Fruit fly (Drosophila melanogaster) whole organism, wandering third instar larva: ENCODE data around the gene CG9498.

Experiments
- Abd-B ChIP-seq: fragments of >200 bp; optimal IDR thresholded peaks from 2 replicates; lab custom pipeline; 2017; ENCODE audit warnings: missing biosample characterization, missing genetic modification characterization
- CG9705 ChIP-seq: fragments of 200-800 bp; sonication (Bioruptor generic); optimal IDR thresholded peaks from 2 replicates; lab custom pipeline; 2018; ENCODE audit warnings: missing biosample characterization, mild to moderate bottlenecking, missing genetic modification characterization
- CrebA ChIP-seq: fragments of 200-800 bp; sonication (Bioruptor generic); optimal IDR thresholded peaks from 2 replicates; lab custom pipeline; 2016; ENCODE audit warnings: missing biosample characterization, mild to moderate bottlenecking, missing genetic modification characterization, borderline replicate concordance
- Dif ChIP-seq: fragments of 200-275, 200-300 bp; sonication (Bioruptor generic); optimal IDR thresholded peaks from 2 replicates; lab custom pipeline; 2018; ENCODE audit warnings: missing biosample characterization, missing genetic modification characterization; ENCODE audit not compliant: partially characterized antibody
- HLH106 ChIP-seq: fragments of 200-800 bp; optimal IDR thresholded peaks from 3 replicates; lab custom pipeline; 2019; ENCODE audit warnings: missing biosample characterization, mild to moderate bottlenecking, missing genetic modification characterization, moderate library complexity
- Hnf4 ChIP-seq: fragments of 200-800 bp; sonication (Bioruptor generic); optimal IDR thresholded peaks from 2 replicates; lab custom pipeline; 2016; ENCODE audit warnings: missing biosample characterization, mild to moderate bottlenecking, missing genetic modification characterization
- Hr78 ChIP-seq: fragments of >200 bp; optimal IDR thresholded peaks from 2 replicates; lab custom pipeline; 2017; ENCODE audit warnings: missing biosample characterization, missing genetic modification characterization
- Hr83 ChIP-seq: fragments of 200-300 bp; sonication (Bioruptor generic); optimal IDR thresholded peaks from 2 replicates; lab custom pipeline; 2016; ENCODE audit warnings: missing biosample characterization, mild to moderate bottlenecking, missing genetic modification characterization, moderate library complexity; ENCODE audit not compliant: poor library complexity, severe bottlenecking
- Mio ChIP-seq: sonication (Bioruptor generic); optimal IDR thresholded peaks from 2 replicates; lab custom pipeline; 2016; ENCODE audit warnings: missing biosample characterization, missing genetic modification characterization
- OdsH ChIP-seq: fragments of 200-800 bp; sonication (Bioruptor generic); optimal IDR thresholded peaks from 2 replicates; lab custom pipeline; 2016; ENCODE audit warnings: missing biosample characterization, mild to moderate bottlenecking, missing genetic modification characterization
- Rel ChIP-seq, 2 experiments: fragments of 200-800 bp; sonication (Bioruptor generic) in 1 of 2; optimal IDR thresholded peaks; 2 replicates in 1 of 2; 3 replicates in 1 of 2; lab custom pipeline; 2016 to 2019; ENCODE audit warnings: mild to moderate bottlenecking in 2 of 2, missing biosample characterization in 2 of 2, missing genetic modification characterization in 2 of 2, moderate library complexity in 1 of 2
- Sp1 ChIP-seq: fragments of 200-800 bp; sonication (Bioruptor generic); optimal IDR thresholded peaks from 3 replicates; lab custom pipeline; 2019; ENCODE audit warnings: missing biosample characterization, mild to moderate bottlenecking, missing genetic modification characterization, moderate library complexity
- Vsx2 ChIP-seq: fragments of 200-300, 225-300 bp; sonication (Bioruptor generic); optimal IDR thresholded peaks from 2 replicates; lab custom pipeline; 2018; ENCODE audit warnings: missing biosample characterization, missing genetic modification characterization; ENCODE audit not compliant: partially characterized antibody
- brk ChIP-seq: fragments of 200-800 bp; sonication (Bioruptor generic); optimal IDR thresholded peaks from 2 replicates; lab custom pipeline; 2016; ENCODE audit warnings: missing biosample characterization, mild to moderate bottlenecking, missing genetic modification characterization
- dl ChIP-seq, 2 experiments: fragments of 175-275, 200-275 bp in 1 of 2; fragments of 200-275 bp in 1 of 2; sonication (Bioruptor generic); optimal IDR thresholded peaks; lab custom pipeline; 2018; ENCODE audit warnings: mild to moderate bottlenecking in 2 of 2, missing biosample characterization in 2 of 2, missing genetic modification characterization in 2 of 2, moderate library complexity in 2 of 2; ENCODE audit not compliant: partially characterized antibody in 2 of 2, insufficient read depth in 1 of 2
- dmrt93B ChIP-seq: fragments of 200-800 bp; sonication (Bioruptor generic); optimal IDR thresholded peaks from 2 replicates; lab custom pipeline; 2018; ENCODE audit warnings: missing biosample characterization, mild to moderate bottlenecking, missing genetic modification characterization
- ey ChIP-seq: fragments of 200-800 bp; sonication (Bioruptor generic); optimal IDR thresholded peaks from 2 replicates; lab custom pipeline; 2016; ENCODE audit warnings: missing biosample characterization, missing genetic modification characterization
- foxo ChIP-seq, 2 experiments: fragments of 200-800 bp; sonication (Bioruptor generic); optimal IDR thresholded peaks; 2 replicates in 1 of 2; 3 replicates in 1 of 2; lab custom pipeline; 2016 to 2017; ENCODE audit warnings: missing biosample characterization in 2 of 2, missing genetic modification characterization in 2 of 2
- fru ChIP-seq: fragments of 200-800 bp; sonication (Bioruptor generic); optimal IDR thresholded peaks from 3 replicates; lab custom pipeline; 2016; ENCODE audit warnings: missing biosample characterization, mild to moderate bottlenecking, missing genetic modification characterization
- h ChIP-seq: fragments of 200-800 bp; sonication (Bioruptor generic); optimal IDR thresholded peaks from 3 replicates; lab custom pipeline; 2016; ENCODE audit warnings: missing biosample characterization, mild to moderate bottlenecking, missing genetic modification characterization
- jim ChIP-seq: fragments of 175-275, 200-325 bp; sonication (Bioruptor generic); optimal IDR thresholded peaks from 2 replicates; lab custom pipeline; 2016; ENCODE audit warnings: missing biosample characterization, mild to moderate bottlenecking, missing genetic modification characterization
- pan ChIP-seq: fragments of >200 bp; optimal IDR thresholded peaks from 2 replicates; lab custom pipeline; 2017
- psq ChIP-seq: fragments of 200-800 bp; sonication (Bioruptor generic); optimal IDR thresholded peaks from 3 replicates; lab custom pipeline; 2017; ENCODE audit warnings: missing biosample characterization, mild to moderate bottlenecking, missing genetic modification characterization, moderate library complexity
- sage ChIP-seq: fragments of 200-800 bp; sonication (Bioruptor generic); optimal IDR thresholded peaks from 2 replicates; lab custom pipeline; 2016; ENCODE audit warnings: missing biosample characterization, mild to moderate bottlenecking, missing genetic modification characterization
- sv ChIP-seq: fragments of 200-800 bp; sonication (Bioruptor generic); optimal IDR thresholded peaks from 3 replicates; lab custom pipeline; 2016; ENCODE audit warnings: missing biosample characterization, missing genetic modification characterization
- usp ChIP-seq: fragments of >200 bp; optimal IDR thresholded peaks from 2 replicates; lab custom pipeline; 2017; ENCODE audit warnings: missing biosample characterization, missing genetic modification characterization
- woc ChIP-seq: sonication (Bioruptor generic); optimal IDR thresholded peaks from 2 replicates; lab custom pipeline; 2016; ENCODE audit warnings: missing biosample characterization, mild to moderate bottlenecking, missing genetic modification characterization

Gene CG9498

dm6 chr2L:6351809-6352182, 962 bp upstream of the CG9498 start (continued):
- TF ChIP-seq CrebA (GFP tag; lab: Kevin White, UChicago) (no peak), OdsH (GFP tag; lab: Kevin White, UChicago) (peak; percentile 18), HLH106 (tag; lab: Kevin White, UChicago) (peak; percentile 29), fru (GFP tag; lab: Kevin White, UChicago) (peak; percentile 43), sage (no peak), dmrt93B (GFP tag; lab: Kevin White, UChicago) (no peak)

DNA sequence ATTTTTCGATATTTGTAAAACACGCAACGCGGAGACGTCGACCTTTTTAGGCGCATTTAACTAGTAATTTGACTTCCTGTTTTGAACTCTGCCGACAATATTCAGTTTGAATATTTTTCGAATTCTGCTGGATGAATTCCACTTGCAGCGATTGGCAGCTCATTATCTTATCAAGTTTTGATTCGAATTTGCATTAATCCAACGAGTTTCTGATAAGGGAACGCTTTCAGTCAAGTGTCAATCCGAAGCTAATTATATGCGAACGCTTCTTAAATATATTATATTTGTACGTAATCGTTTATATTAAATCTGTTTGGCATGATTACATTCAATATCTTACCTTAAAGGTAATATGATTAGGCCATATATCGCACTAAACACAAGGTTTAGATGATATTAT, 2.5 kb downstream of the CG9498 start, which contains the start of gene CG9497:
Gene CG9497, minus strand, starts transcription at position 101 of the 400 bp plus-strand sequence.
- TF ChIP-seq jim (GFP tag; lab: Kevin White, UChicago), result no peak
- TF ChIP-seq, all 38 proteins: peak for 0

- TF ChIP-seq h (GFP tag; lab: Kevin White, UChicago), result peak; percentile 15
- TF ChIP-seq Dif (GFP tag; lab: Kevin White, UChicago), result peak; percentile 5
- peak; percentile 51 for TF ChIP-seq Hr83 (GFP tag; lab: Kevin White, UChicago)
- TF ChIP-seq woc (GFP tag; lab: Kevin White, UChicago), result no peak
- no peak for TF ChIP-seq Hr78
- TF ChIP-seq dl (GFP tag; optimal IDR thresholded peaks at IDR 0.05; lab: Kevin White, UChicago; ENCODE audit: insufficient read depth in 1 of 2, partially characterized antibody in 2 of 2), result peak in 1 of 2 experiments; percentile 18
- TF ChIP-seq Hnf4 (GFP tag; lab: Kevin White, UChicago), result no peak
- no peak for TF ChIP-seq Sp1 (GFP tag; lab: Kevin White, UChicago)
- no peak for TF ChIP-seq Vsx2
- TF ChIP-seq usp (GFP tag; lab: Kevin White, UChicago), result no peak
- TF ChIP-seq CG9705 (GFP tag; lab: Kevin White, UChicago), result no peak
- no peak for TF ChIP-seq dmrt93B (GFP tag; lab: Kevin White, UChicago)
- no peak for TF ChIP-seq Rel (GFP tag; optimal IDR thresholded peaks at IDR 0.05; lab: Kevin White, UChicago)
- TF ChIP-seq Rel (tag; optimal IDR thresholded peaks at IDR 0.05; lab: Kevin White, UChicago), result peak; percentile 37
- peak; percentile 29 for TF ChIP-seq psq (GFP tag; lab: Kevin White, UChicago)
These were observed 7.6 kb downstream of the CG9498 start for dm6 chr2L:6343084-6343873.

dm6 chr2L:6341246-6341645, 9.6 kb downstream of the CG9498 start:
- TF ChIP-seq sv (GFP tag; lab: Kevin White, UChicago) (no peak), Abd-B (no peak), pan (lab: Kevin White, UChicago) (no peak), foxo (GFP tag; optimal IDR thresholded peaks at IDR 0.05; lab: Kevin White, UChicago) (no peak), dmrt93B (GFP tag; lab: Kevin White, UChicago) (no peak), sage (no peak), Mio (no peak), brk (GFP tag; lab: Kevin White, UChicago) (no peak), jim (GFP tag; lab: Kevin White, UChicago) (no peak), CrebA (GFP tag; lab: Kevin White, UChicago) (no peak)
- TF ChIP-seq, all 38 proteins: peak for 0

- TF ChIP-seq foxo (GFP tag; optimal IDR thresholded peaks at IDR 0.05; lab: Kevin White, UChicago), result no peak
- no peak for TF ChIP-seq Sp1 (GFP tag; lab: Kevin White, UChicago)
- no peak for TF ChIP-seq Hnf4 (GFP tag; lab: Kevin White, UChicago)
- no peak for TF ChIP-seq ey (GFP tag; lab: Kevin White, UChicago)
- TF ChIP-seq HLH106 (tag; lab: Kevin White, UChicago), result no peak
- TF ChIP-seq, all 38 proteins: peak for 0
These were observed 10.6 kb downstream of the CG9498 start for dm6 chr2L:6340222-6340725.
